Worm (Caenorhabditis elegans): Measurements from ENCODE around the gene F56C4.1.

- no peak for TF ChIP-seq madf-10 (tag; optimal IDR thresholded peaks at IDR 0.05)
- TF ChIP-seq dox-1 (GFP tag; IDR thresholded peaks at IDR 0.05): no peak
Observed at ce11 chrIV:10606575-10607080, 30.1 kb upstream of the F56C4.1 start, which contains the start of gene R09H10.3.

All from whole organism, young adult.